Worm (Caenorhabditis elegans) whole organism, midembryonic: ENCODE measurements around the gene ttr-47.

Experiments used
- T22C8.4 ChIP-seq: fragments of 200-800 bp; sonication (Bioruptor generic); IDR thresholded peaks from 2 replicates; pipeline ENCODE4 v1.3.6; 2022; ENCODE audit warnings: missing genetic modification characterization, missing compliant biosample characterization
- cog-1 ChIP-seq: sonication (generic microtip); optimal IDR thresholded peaks from 2 replicates; lab custom pipeline; 2016; ENCODE audit warnings: missing genetic modification characterization, missing compliant biosample characterization
- flt-1 ChIP-seq: fragments of 200-800 bp; sonication (Bioruptor generic); IDR thresholded peaks from 2 replicates; pipeline ENCODE4 v1.3.6; 2022; ENCODE audit warnings: missing genetic modification characterization, missing compliant biosample characterization
- med-1 ChIP-seq: sonication (generic microtip); optimal IDR thresholded peaks from 2 replicates; lab custom pipeline; 2017; ENCODE audit warnings: missing genetic modification characterization, mild to moderate bottlenecking, missing compliant biosample characterization, antibody characterized with exemption, missing genetic modification reagents; ENCODE audit not compliant: insufficient read depth
- tab-1 ChIP-seq: fragments of 200-800 bp; sonication (Bioruptor generic); IDR thresholded peaks from 2 replicates; pipeline ENCODE4 v1.3.6; 2022; ENCODE audit warnings: missing genetic modification characterization, missing compliant biosample characterization
- ztf-23 ChIP-seq: fragments of 200-800 bp; sonication (Bioruptor generic); IDR thresholded peaks from 2 replicates; pipeline ENCODE4 v1.3.6; 2022; ENCODE audit warnings: missing genetic modification reagents, missing genetic modification characterization, missing compliant biosample characterization

DNA sequence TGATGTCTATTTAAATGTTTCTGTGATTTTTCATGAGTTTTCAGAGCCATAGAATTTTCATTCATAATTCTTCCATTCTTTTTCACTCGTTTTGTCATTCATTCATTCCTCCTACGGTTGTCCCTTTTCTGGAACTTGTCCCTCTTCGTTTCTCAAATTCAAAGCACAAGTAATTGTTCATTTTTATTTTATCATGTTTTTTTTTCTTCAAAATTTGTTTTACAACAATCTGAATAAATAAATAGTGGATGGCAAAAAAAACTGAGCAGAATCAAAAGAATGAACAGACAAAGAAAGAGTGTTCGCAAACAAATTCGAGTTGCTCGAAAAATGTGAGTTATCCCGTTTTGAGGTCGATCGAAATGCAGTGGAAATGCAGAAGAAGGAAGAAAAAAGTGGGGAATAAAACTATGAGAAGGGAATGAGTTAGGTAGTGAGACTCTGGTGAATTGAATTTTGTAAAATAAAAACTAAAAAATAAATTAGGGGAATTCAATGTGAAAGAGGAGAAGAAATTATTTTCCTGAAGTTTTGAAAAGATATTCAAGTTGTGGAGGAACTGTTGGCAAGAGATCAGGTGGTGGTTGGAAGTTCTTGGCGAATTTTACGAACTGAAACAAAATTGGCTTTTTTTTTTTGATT, 16.7 kb downstream of the ttr-47 start:
- TF ChIP-seq med-1: no peak
- no peak for TF ChIP-seq ztf-23
- TF ChIP-seq T22C8.4 (GFP tag; lab: Robert Waterston, UW): no peak
- TF ChIP-seq cog-1: no peak
- TF ChIP-seq flt-1 (GFP tag; lab: Robert Waterston, UW): no peak
- TF ChIP-seq tab-1 (GFP tag; lab: Robert Waterston, UW): no peak
